Fruit fly (Drosophila melanogaster) whole organism, embryonic: ENCODE measurements around the gene Acbp6.
A peak's percentile ranks its signal among the peaks of the same experiment; 100 is the strongest.

ENCODE experiments used
- Asciz ChIP-seq: fragments of 200-800 bp; sonication (Bioruptor generic); optimal IDR thresholded peaks from 2 replicates; lab custom pipeline; 2017; ENCODE audit warnings: missing biosample characterization, mild to moderate bottlenecking, missing genetic modification characterization, missing genetic modification reagents
- Blimp-1 ChIP-seq: fragments of 200-800 bp; sonication (Bioruptor generic); optimal IDR thresholded peaks from 3 replicates; lab custom pipeline; 2018; ENCODE audit warnings: missing biosample characterization, missing genetic modification characterization, mild to moderate bottlenecking, moderate library complexity, missing genetic modification reagents
- CG1024 ChIP-seq: fragments of 200-800 bp; sonication (Bioruptor generic); IDR thresholded peaks from 2 replicates; pipeline ENCODE4 v1.3.6; 2022; ENCODE audit warnings: missing biosample characterization, missing genetic modification characterization
- CG10274 ChIP-seq: fragments of 200-800 bp; sonication (Bioruptor generic); optimal IDR thresholded peaks from 3 replicates; lab custom pipeline; 2017; ENCODE audit warnings: missing biosample characterization, mild to moderate bottlenecking, missing genetic modification characterization
- CG10959 ChIP-seq: fragments of 200-800 bp; sonication (Bioruptor generic); IDR thresholded peaks from 2 replicates; pipeline ENCODE4 v1.3.6; 2022; ENCODE audit warnings: missing biosample characterization, missing genetic modification characterization
- CG11093 ChIP-seq: fragments of 200-800 bp; sonication (Bioruptor generic); IDR thresholded peaks from 3 replicates; pipeline ENCODE4 v1.3.6; 2022; ENCODE audit warnings: missing biosample characterization, missing genetic modification characterization
- CG11456 ChIP-seq: fragments of 200-800 bp; sonication (Bioruptor generic); IDR thresholded peaks from 3 replicates; pipeline ENCODE4 v1.3.6; 2022; ENCODE audit warnings: missing biosample characterization, missing genetic modification characterization
- CG12659 ChIP-seq: fragments of 200-800 bp; sonication (Bioruptor generic); optimal IDR thresholded peaks from 3 replicates; lab custom pipeline; 2017; ENCODE audit warnings: mild to moderate bottlenecking, missing biosample characterization, missing genetic modification reagents, missing genetic modification characterization
- CG12744 ChIP-seq: fragments of 200-800 bp; sonication (Bioruptor generic); optimal IDR thresholded peaks from 2 replicates; lab custom pipeline; 2016; ENCODE audit warnings: missing biosample characterization, missing genetic modification characterization
- CG15601 ChIP-seq: fragments of 200-800 bp; sonication (Bioruptor generic); optimal IDR thresholded peaks from 3 replicates; lab custom pipeline; 2019; ENCODE audit warnings: missing biosample characterization, mild to moderate bottlenecking, missing genetic modification characterization, moderate library complexity
- CG17359 ChIP-seq: fragments of 200-800 bp; sonication (Bioruptor generic); optimal IDR thresholded peaks from 3 replicates; lab custom pipeline; 2018; ENCODE audit warnings: missing biosample characterization, mild to moderate bottlenecking, missing genetic modification characterization, moderate library complexity
- CG18262 ChIP-seq: fragments of 200-800 bp; optimal IDR thresholded peaks from 3 replicates; lab custom pipeline; 2019; ENCODE audit warnings: missing biosample characterization, mild to moderate bottlenecking, missing genetic modification characterization, moderate library complexity
- CG2199 ChIP-seq: fragments of 200-800 bp; sonication (Bioruptor generic); IDR thresholded peaks from 3 replicates; pipeline ENCODE4 v1.3.6; 2022; ENCODE audit warnings: missing biosample characterization, missing genetic modification characterization
- CG2889 ChIP-seq: fragments of 200-800 bp; sonication (Bioruptor generic); IDR thresholded peaks from 3 replicates; pipeline ENCODE4 v1.3.6; 2022; ENCODE audit warnings: missing biosample characterization, missing genetic modification characterization
- CG31224 ChIP-seq: fragments of 200-800 bp; sonication (Bioruptor generic); IDR thresholded peaks from 2 replicates; pipeline ENCODE4 v1.3.6; 2022; ENCODE audit warnings: missing biosample characterization, missing genetic modification characterization
- CG31365 ChIP-seq: fragments of 200-800 bp; sonication (Bioruptor generic); optimal IDR thresholded peaks from 2 replicates; lab custom pipeline; 2018; ENCODE audit warnings: missing biosample characterization, mild to moderate bottlenecking, missing genetic modification characterization
- CG4854 ChIP-seq: fragments of 200-800 bp; sonication (Bioruptor generic); optimal IDR thresholded peaks from 2 replicates; lab custom pipeline; 2016; ENCODE audit warnings: missing biosample characterization, missing genetic modification characterization, inconsistent platforms
- CG6272 ChIP-seq: fragments of 200-800 bp; sonication (Bioruptor generic); IDR thresholded peaks from 2 replicates; pipeline ENCODE4 v1.3.6; 2022; ENCODE audit warnings: missing biosample characterization, missing genetic modification characterization
- CG6683 ChIP-seq: fragments of 200-800 bp; sonication (Bioruptor generic); optimal IDR thresholded peaks from 2 replicates; lab custom pipeline; 2017; ENCODE audit warnings: missing biosample characterization, mild to moderate bottlenecking, missing genetic modification characterization, missing genetic modification reagents
- CG8290 ChIP-seq, 3 experiments: fragments of 200-800 bp; sonication (Bioruptor generic); optimal IDR thresholded peaks; 2 replicates each; lab custom pipeline; 2016 to 2019; ENCODE audit warnings: missing biosample characterization in 3 of 3, missing genetic modification characterization in 3 of 3, mild to moderate bottlenecking in 2 of 3, moderate library complexity in 1 of 3
- CG9932 ChIP-seq: fragments of 200-800 bp; sonication (Bioruptor generic); IDR thresholded peaks from 2 replicates; pipeline ENCODE4 v1.3.6; 2022; ENCODE audit warnings: missing biosample characterization, missing genetic modification characterization
- CHES-1-like ChIP-seq: fragments of 200-800 bp; sonication (Bioruptor generic); optimal IDR thresholded peaks from 2 replicates; lab custom pipeline; 2016; ENCODE audit warnings: missing biosample characterization, missing genetic modification characterization
- CoRest ChIP-seq: fragments of 200-800 bp; sonication (Bioruptor generic); optimal IDR thresholded peaks from 3 replicates; lab custom pipeline; 2018; ENCODE audit warnings: missing biosample characterization, mild to moderate bottlenecking, missing genetic modification characterization, moderate library complexity
- D19B ChIP-seq: fragments of 200-800 bp; sonication (Bioruptor generic); optimal IDR thresholded peaks from 2 replicates; lab custom pipeline; 2017; ENCODE audit warnings: missing biosample characterization, mild to moderate bottlenecking, missing genetic modification characterization
- Doc3 ChIP-seq: fragments of 200-800 bp; sonication (Bioruptor generic); IDR thresholded peaks from 3 replicates; pipeline ENCODE4 v1.3.6; 2022; ENCODE audit warnings: missing biosample characterization, missing genetic modification characterization; ENCODE audit not compliant: partially characterized antibody
- Drgx ChIP-seq: fragments of 200-800 bp; sonication (Bioruptor generic); IDR thresholded peaks from 2 replicates; pipeline ENCODE4 v1.3.6; 2022; ENCODE audit warnings: missing biosample characterization, missing genetic modification characterization
- E2f1 ChIP-seq: fragments of 200-800 bp; sonication (Bioruptor generic); IDR thresholded peaks from 2 replicates; pipeline ENCODE4 v1.3.6; 2022; ENCODE audit warnings: missing biosample characterization, missing genetic modification characterization
- Ets65A ChIP-seq: fragments of 200-800 bp; sonication (Bioruptor generic); peaks from one replicate; lab custom pipeline; 2016; ENCODE audit warnings: missing biosample characterization, missing genetic modification characterization
- Gsc ChIP-seq: fragments of 200-800 bp; sonication (Bioruptor generic); IDR thresholded peaks from 2 replicates; pipeline ENCODE4 v1.3.6; 2022; ENCODE audit warnings: missing biosample characterization, missing genetic modification characterization
- Hmr ChIP-seq: fragments of 200-800 bp; sonication (Bioruptor generic); optimal IDR thresholded peaks from 3 replicates; lab custom pipeline; 2017; ENCODE audit warnings: mild to moderate bottlenecking, missing biosample characterization, missing genetic modification reagents, missing genetic modification characterization
- Jarid2 ChIP-seq: fragments of 200-800 bp; sonication (Bioruptor generic); optimal IDR thresholded peaks from 3 replicates; lab custom pipeline; 2017; ENCODE audit warnings: mild to moderate bottlenecking, missing biosample characterization, missing genetic modification reagents, missing genetic modification characterization
- NFAT ChIP-seq: fragments of 200-800 bp; sonication (Bioruptor generic); IDR thresholded peaks from 2 replicates; pipeline ENCODE4 v1.3.6; 2022; ENCODE audit warnings: missing biosample characterization, missing genetic modification characterization
- NK7.1 ChIP-seq: fragments of 200-800 bp; sonication (Bioruptor generic); optimal IDR thresholded peaks from 3 replicates; lab custom pipeline; 2016; ENCODE audit warnings: missing biosample characterization, missing genetic modification characterization
- Oaz ChIP-seq: fragments of 200-800 bp; sonication (Bioruptor generic); IDR thresholded peaks from 2 replicates; pipeline ENCODE4 v1.3.6; 2022; ENCODE audit warnings: missing biosample characterization, missing genetic modification characterization
- Six4 ChIP-seq: fragments of 200-800 bp; sonication (Bioruptor generic); optimal IDR thresholded peaks from 2 replicates; lab custom pipeline; 2016; ENCODE audit warnings: missing biosample characterization, missing genetic modification characterization
- Ssrp ChIP-seq: fragments of 200-800 bp; sonication (Bioruptor generic); optimal IDR thresholded peaks from 2 replicates; lab custom pipeline; 2018; ENCODE audit warnings: missing biosample characterization, mild to moderate bottlenecking, missing genetic modification characterization, moderate library complexity
- Trl ChIP-seq, 3 experiments: fragments of >200 bp in 2 of 3; fragments of 200-800 bp in 1 of 3; sonication (Bioruptor generic) in 1 of 3; optimal IDR thresholded peaks; 2 replicates in 1 of 3; 3 replicates in 2 of 3; lab custom pipeline; 2016 to 2017; ENCODE audit warnings: missing biosample characterization in 1 of 3, missing genetic modification characterization in 1 of 3
- bbx ChIP-seq: fragments of 200-800 bp; sonication (Bioruptor generic); IDR thresholded peaks from 2 replicates; pipeline ENCODE4 v1.3.6; 2022; ENCODE audit warnings: missing biosample characterization, missing genetic modification characterization; ENCODE audit not compliant: partially characterized antibody
- crc ChIP-seq: fragments of 200-800 bp; sonication (Bioruptor generic); optimal IDR thresholded peaks from 2 replicates; lab custom pipeline; 2016; ENCODE audit warnings: missing biosample characterization, missing genetic modification characterization
- gcm ChIP-seq: fragments of 200-800 bp; sonication (Bioruptor generic); optimal IDR thresholded peaks from 2 replicates; lab custom pipeline; 2019; ENCODE audit warnings: missing biosample characterization, mild to moderate bottlenecking, missing genetic modification characterization, moderate library complexity
- lmd ChIP-seq: fragments of 200-800 bp; sonication (Bioruptor generic); IDR thresholded peaks from 2 replicates; pipeline ENCODE4 v1.3.6; 2022; ENCODE audit warnings: missing biosample characterization, missing genetic modification characterization
- luna ChIP-seq: fragments of 200-800 bp; sonication (Bioruptor generic); optimal IDR thresholded peaks from 2 replicates; lab custom pipeline; 2016; ENCODE audit warnings: missing biosample characterization, missing genetic modification characterization
- pb ChIP-seq: fragments of 200-800 bp; sonication (Bioruptor generic); optimal IDR thresholded peaks from 3 replicates; lab custom pipeline; 2016; ENCODE audit warnings: missing biosample characterization, missing genetic modification characterization
- sens-2 ChIP-seq: fragments of 200-800 bp; sonication (Bioruptor generic); IDR thresholded peaks from 2 replicates; pipeline ENCODE4 v1.3.6; 2022; ENCODE audit warnings: missing biosample characterization, missing genetic modification characterization
- sna ChIP-seq: fragments of 200-800 bp; sonication (Bioruptor generic); IDR thresholded peaks from 2 replicates; pipeline ENCODE4 v1.3.6; 2022; ENCODE audit warnings: missing biosample characterization, missing genetic modification characterization; ENCODE audit not compliant: partially characterized antibody

Gene Acbp6

DNA sequence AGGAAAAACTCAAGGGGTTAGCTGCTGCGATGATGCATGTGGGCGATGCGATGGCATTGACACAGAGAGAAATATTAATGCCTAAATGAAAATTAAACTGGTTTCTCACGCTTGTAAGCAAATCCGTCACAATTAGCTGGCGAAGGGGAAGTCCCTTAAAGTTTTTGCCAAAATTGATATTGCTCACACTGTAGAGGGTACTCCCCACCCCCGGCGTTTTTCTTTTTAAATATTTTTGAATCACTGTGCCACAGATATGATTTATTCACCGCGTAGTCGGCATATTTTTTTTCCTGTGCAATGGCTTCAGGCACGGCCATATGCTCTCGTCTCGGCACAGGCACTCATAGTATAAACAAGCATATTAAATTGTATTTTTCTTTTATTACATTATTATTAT lies 41.4 kb upstream of the Acbp6 start (continued):
- peak; percentile 34; the same call in 1 of the 2 replicates for TF ChIP-seq lmd (GFP tag; lab: Robert Waterston, UW)

DNA sequence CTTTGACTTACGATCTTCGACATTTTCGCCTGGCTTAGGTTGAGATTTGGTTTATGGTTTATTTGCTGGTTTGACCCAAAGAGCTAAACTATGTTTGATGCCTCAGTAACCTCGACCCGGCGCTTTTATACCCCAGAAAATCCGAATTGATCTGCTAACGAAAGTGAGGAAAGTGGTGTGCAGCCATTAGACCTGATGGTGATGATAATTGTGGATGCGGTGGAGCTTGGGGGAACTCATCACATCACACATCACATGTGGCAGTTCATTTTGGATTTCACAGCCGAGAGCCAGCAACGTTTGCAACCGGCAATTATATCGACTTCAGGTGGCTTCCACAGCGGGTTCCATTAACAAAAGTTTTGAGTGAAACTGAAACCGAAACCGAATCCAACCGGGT lies 40.0 kb upstream of the Acbp6 start, which contains the start of gene Cpr65Eb:
Gene Cpr65Eb (minus strand): TSS at position 101 of the 400 bp plus-strand sequence.
- 0 out of 2 replicates have a peak, but pooled peaks have one; percentile 11 for TF ChIP-seq Oaz (GFP tag; lab: Robert Waterston, UW)
- TF ChIP-seq Blimp-1 (GFP tag; lab: Kevin White, UChicago): peak; percentile 30
- peak; percentile 5 for TF ChIP-seq Ets65A (GFP tag; lab: Kevin White, UChicago)
- TF ChIP-seq CG15601 (tag; lab: Kevin White, UChicago): no peak
- TF ChIP-seq, all 482 proteins: peak for 3

- TF ChIP-seq sna (GFP tag; lab: Robert Waterston, UW): no peak
- TF ChIP-seq Ssrp (tag; lab: Kevin White, UChicago): peak; percentile 19
- peak; percentile 21 for TF ChIP-seq Jarid2 (GFP tag; lab: Kevin White, UChicago)
- TF ChIP-seq CG17359 (tag; lab: Kevin White, UChicago): peak; percentile 80
- peak; percentile 24 for TF ChIP-seq CG6683 (GFP tag; lab: Kevin White, UChicago)
- no peak for TF ChIP-seq Doc3 (GFP tag; lab: Robert Waterston, UW)
- TF ChIP-seq CG10274 (GFP tag; lab: Kevin White, UChicago): no peak
- TF ChIP-seq NFAT: no peak
- no peak for TF ChIP-seq Trl (optimal IDR thresholded peaks at IDR 0.05; lab: Kevin White, UChicago)
- TF ChIP-seq Trl (GFP tag; optimal IDR thresholded peaks at IDR 0.05; lab: Kevin White, UChicago): peak; percentile 50
- TF ChIP-seq Asciz (GFP tag; lab: Kevin White, UChicago): peak; percentile 50
- peak; percentile 75 for TF ChIP-seq E2f1 (GFP tag; lab: Robert Waterston, UW)
- peak; percentile 53 for TF ChIP-seq CoRest
- TF ChIP-seq sens-2: no peak; the same call in 1 of the 2 replicates
- peak; percentile 44; the same call in 1 of the 3 replicates for TF ChIP-seq CG2199 (GFP tag; lab: Robert Waterston, UW)
- peak; percentile 9 for TF ChIP-seq CG31365 (tag; lab: Kevin White, UChicago)
- TF ChIP-seq CG10959 (GFP tag; lab: Robert Waterston, UW): no peak
- no peak for TF ChIP-seq D19B
- peak; percentile 51 for TF ChIP-seq pb (GFP tag; lab: Kevin White, UChicago)
- TF ChIP-seq CG8290 (GFP tag; optimal IDR thresholded peaks at IDR 0.05; lab: Kevin White, UChicago): no peak
- peak in 1 of 2 experiments; percentile 46 for TF ChIP-seq CG8290 (tag; optimal IDR thresholded peaks at IDR 0.05; lab: Kevin White, UChicago)
- peak; percentile 21 for TF ChIP-seq CG4854 (GFP tag; lab: Kevin White, UChicago)
- peak; percentile 25 for TF ChIP-seq Six4 (GFP tag; lab: Kevin White, UChicago)
- peak; percentile 46; the same call in 1 of the 2 replicates for TF ChIP-seq Drgx
- peak; percentile 22; the same call in 1 of the 2 replicates for TF ChIP-seq Gsc (GFP tag; lab: Robert Waterston, UW)
- no peak for TF ChIP-seq luna (GFP tag; lab: Kevin White, UChicago)
- peak; percentile 48 for TF ChIP-seq Hmr (GFP tag; lab: Kevin White, UChicago)
- peak; percentile 49; the same call in 2 of the 3 replicates for TF ChIP-seq CG11093 (GFP tag; lab: Robert Waterston, UW)
- TF ChIP-seq crc (GFP tag; lab: Kevin White, UChicago): peak; percentile 41
- peak; percentile 34 for TF ChIP-seq gcm (GFP tag; lab: Kevin White, UChicago)
- no peak for TF ChIP-seq CG9932
- TF ChIP-seq CG1024 (GFP tag; lab: Robert Waterston, UW): peak; percentile 47; the same call in 1 of the 2 replicates
- no peak for TF ChIP-seq NK7.1 (GFP tag; lab: Kevin White, UChicago)
- no peak for TF ChIP-seq CG12744
- peak; percentile 66; the same call in 2 of the 3 replicates for TF ChIP-seq CG11456 (GFP tag; lab: Robert Waterston, UW)
- no peak for TF ChIP-seq CHES-1-like (GFP tag; lab: Kevin White, UChicago)
- TF ChIP-seq CG18262: peak; percentile 76
- peak; percentile 54; the same call in 1 of the 2 replicates for TF ChIP-seq CG6272 (GFP tag; lab: Robert Waterston, UW)
- no peak for TF ChIP-seq CG31224 (GFP tag; lab: Robert Waterston, UW)
- TF ChIP-seq CG2889 (GFP tag; lab: Robert Waterston, UW): no peak
- peak; percentile 19 for TF ChIP-seq CG12659 (GFP tag; lab: Kevin White, UChicago)
- no peak for TF ChIP-seq bbx (GFP tag; lab: Robert Waterston, UW)
Measured at dm6 chr3L:7090764-7091163, 37.9 kb upstream of the Acbp6 start.
